Worm (Caenorhabditis elegans): ENCODE data around the gene C15H7.4.

- TF ChIP-seq ztf-29 (GFP tag; IDR thresholded peaks at IDR 0.05) (no peak), klf-2 (GFP tag; conservative IDR thresholded peaks at IDR 0.05) (no peak)
Observed at ce11 chrIII:9646440-9647021, 9.2 kb downstream of the C15H7.4 start.

All from whole organism, midembryonic.